Worm (Caenorhabditis elegans) whole organism, L4/young adult: ENCODE data around the gene C01G6.2.

ENCODE experiments used
- W03F9.2 ChIP-seq: fragments of 150-350 bp; optimal IDR thresholded peaks from 2 replicates; lab custom pipeline; 2014; ENCODE audit warnings: missing biosample characterization, missing genetic modification characterization
- dao-5 ChIP-seq: sonication (generic microtip); optimal IDR thresholded peaks from 2 replicates; lab custom pipeline; 2016; ENCODE audit warnings: missing genotype, missing genetic modification characterization, moderate library complexity, missing compliant biosample characterization
- him-1 ChIP-seq: sonication (generic microtip); optimal IDR thresholded peaks from 2 replicates; lab custom pipeline; 2016; ENCODE audit warnings: missing genotype, missing genetic modification reagents, missing genetic modification characterization, missing compliant biosample characterization

The C01G6.2 gene

DNA sequence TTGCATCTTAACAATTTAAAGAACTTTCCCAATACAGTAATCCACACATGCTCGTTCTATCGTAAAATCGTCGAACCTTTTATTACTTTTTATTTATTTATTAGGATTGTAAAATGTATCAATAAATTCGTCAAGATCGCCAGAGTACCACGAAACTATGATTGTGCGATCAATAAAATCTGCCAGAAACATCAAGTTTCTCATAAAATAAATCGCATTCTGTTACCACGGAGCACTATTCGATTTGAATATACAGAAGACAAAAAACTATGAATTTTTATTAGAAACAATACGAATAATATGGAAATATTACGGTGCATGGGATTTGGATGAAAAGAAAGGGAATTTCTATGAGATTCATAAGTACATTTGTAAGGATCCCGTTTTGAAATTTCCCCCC lies at the start of gene C01G6.2:
Gene C01G6.2, plus strand, starts transcription at position 301 of the 400 bp plus-strand sequence.
- TF ChIP-seq him-1 (no peak), W03F9.2 (tag; lab: Kevin White, UChicago) (no peak), dao-5 (tag; lab: Kevin White, UChicago) (no peak)

DNA sequence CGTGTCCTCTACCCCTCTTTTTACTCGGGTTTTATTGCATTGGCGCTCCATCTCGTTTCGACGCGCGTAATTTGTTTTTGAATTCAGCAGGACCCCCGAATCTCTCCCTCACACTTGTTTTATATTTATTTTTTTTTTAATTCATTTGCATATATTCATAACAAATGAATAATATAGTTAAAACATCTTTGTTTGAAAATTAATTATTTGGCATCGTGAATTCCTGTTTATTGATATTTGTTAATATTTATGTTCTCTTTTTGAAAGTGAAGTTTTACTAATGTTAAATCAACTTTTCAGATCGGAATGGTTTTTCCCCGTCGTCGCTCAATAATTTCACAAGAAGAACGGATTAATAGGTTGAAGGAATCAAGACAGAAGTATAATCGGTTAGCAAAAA lies 43.9 kb upstream of the C01G6.2 start, which contains the start of gene ZK1067.3:
Gene ZK1067.3, plus strand, starts transcription at position 301 of the 400 bp plus-strand sequence.
- no peak for TF ChIP-seq W03F9.2 (tag; lab: Kevin White, UChicago)
- TF ChIP-seq him-1: no peak
- TF ChIP-seq dao-5 (tag; lab: Kevin White, UChicago): no peak

DNA sequence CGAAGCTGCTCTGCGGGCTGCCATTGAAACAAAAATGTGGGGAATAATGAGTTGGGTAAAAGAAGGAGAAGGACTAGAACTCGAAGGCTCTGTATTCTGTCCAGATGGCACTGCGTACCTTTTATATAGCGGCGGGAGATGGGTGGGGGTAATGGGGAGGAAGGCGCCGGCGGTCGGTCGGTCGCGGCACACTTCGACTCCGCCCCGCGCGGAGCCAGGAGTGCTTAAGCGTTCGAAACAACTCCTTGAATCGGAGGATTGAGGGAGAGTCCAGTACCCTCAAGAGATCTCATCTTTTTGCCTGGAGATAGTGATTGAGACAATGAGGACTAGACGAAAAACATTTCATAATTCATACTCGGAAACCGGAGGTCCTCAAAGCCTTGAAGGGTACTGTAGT lies 39.7 kb upstream of the C01G6.2 start, which contains the start of gene abu-14:
Gene abu-14, minus strand, starts transcription at position 81 of the 400 bp plus-strand sequence.
- no peak for TF ChIP-seq him-1
- TF ChIP-seq W03F9.2 (tag; lab: Kevin White, UChicago): no peak
- no peak for TF ChIP-seq dao-5 (tag; lab: Kevin White, UChicago)

DNA sequence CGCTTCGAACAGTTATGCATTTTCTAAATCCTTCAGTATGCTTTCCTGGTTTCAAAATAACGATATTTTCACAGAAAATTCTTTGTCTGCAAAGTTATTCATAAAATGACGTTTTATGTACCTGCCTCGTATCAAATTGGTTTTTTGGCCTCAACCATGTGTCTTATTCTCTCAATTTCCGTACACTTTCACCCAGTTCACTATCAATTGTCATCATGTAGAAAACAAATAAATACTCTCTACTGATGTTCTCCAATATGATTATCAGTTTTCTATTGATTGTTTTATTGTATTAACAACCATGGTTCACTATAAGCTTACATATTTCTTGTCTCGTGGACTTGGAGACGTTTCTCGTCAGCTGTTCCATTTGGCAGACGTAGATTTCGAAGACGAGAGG lies 35.6 kb upstream of the C01G6.2 start, which contains the start of gene gst-13:
Gene gst-13, plus strand, starts transcription at position 218 of the 400 bp plus-strand sequence.
- TF ChIP-seq W03F9.2 (tag; lab: Kevin White, UChicago) (no peak), him-1 (no peak), dao-5 (tag; lab: Kevin White, UChicago) (no peak)

DNA sequence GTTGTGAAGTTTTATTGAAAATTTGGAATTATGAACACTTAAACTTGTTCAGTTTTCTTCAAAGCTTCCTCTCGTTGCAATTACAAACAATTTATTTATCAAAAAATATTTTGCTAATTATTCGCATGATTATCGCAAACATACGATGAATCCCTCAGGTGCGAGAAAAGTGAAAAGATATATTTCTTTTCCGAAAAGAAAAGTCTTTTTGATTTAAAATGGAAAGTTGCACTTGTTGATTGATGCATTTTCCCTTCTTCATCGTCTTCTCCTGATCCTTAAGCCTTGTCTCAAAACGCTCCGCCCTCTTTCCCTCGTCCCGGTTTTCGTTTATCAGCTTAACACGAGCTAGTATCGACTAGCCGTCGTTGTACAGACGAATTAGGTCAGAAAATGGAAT lies 34.4 kb upstream of the C01G6.2 start:
- TF ChIP-seq him-1 (no peak), W03F9.2 (tag; lab: Kevin White, UChicago) (no peak), dao-5 (tag; lab: Kevin White, UChicago) (no peak)

DNA sequence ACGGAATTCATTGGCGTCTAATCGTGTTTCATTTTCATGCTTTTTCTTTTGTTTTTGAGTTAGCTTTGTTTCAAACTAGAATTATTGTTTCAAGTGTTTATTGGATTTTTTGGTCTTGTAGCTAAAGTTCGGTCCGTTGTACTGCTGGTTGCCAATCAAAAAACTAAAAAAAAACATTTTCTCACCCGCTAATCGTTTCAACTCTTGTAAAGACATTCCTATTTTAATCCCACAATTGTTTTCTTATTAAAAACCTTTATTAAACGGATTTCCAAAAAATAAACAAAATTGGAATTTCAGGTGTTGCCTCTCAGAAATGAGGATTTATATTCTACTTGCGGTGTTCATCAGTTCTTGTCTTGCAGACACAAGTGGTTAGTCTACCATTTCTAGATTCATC lies 33.9 kb upstream of the C01G6.2 start, which contains the start of gene T26C5.2:
Gene T26C5.2, plus strand, starts transcription at position 301 of the 400 bp plus-strand sequence.
- no peak for TF ChIP-seq him-1
- no peak for TF ChIP-seq W03F9.2 (tag; lab: Kevin White, UChicago)
- TF ChIP-seq dao-5 (tag; lab: Kevin White, UChicago): no peak

DNA sequence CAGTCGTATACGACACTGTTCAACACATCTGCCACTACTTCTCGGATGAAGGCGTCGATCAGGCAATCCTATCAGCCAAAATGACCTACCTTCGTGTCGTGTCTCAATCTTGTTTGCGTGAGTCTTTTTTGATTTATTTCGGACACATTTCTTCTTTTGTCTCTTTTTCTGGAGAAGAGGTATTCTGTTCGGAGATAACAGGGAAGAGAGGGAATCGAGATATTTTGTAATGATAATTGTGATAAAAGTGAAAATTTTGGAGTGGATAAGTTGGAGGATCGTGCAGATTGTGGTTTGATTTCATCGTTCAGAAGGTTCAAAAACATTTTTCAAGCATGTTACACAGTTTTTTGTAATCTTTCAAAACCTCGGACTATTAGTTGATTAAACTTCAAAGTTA lies 33.0 kb upstream of the C01G6.2 start:
- TF ChIP-seq dao-5 (tag; lab: Kevin White, UChicago): no peak
- TF ChIP-seq W03F9.2 (tag; lab: Kevin White, UChicago): no peak
- no peak for TF ChIP-seq him-1

DNA sequence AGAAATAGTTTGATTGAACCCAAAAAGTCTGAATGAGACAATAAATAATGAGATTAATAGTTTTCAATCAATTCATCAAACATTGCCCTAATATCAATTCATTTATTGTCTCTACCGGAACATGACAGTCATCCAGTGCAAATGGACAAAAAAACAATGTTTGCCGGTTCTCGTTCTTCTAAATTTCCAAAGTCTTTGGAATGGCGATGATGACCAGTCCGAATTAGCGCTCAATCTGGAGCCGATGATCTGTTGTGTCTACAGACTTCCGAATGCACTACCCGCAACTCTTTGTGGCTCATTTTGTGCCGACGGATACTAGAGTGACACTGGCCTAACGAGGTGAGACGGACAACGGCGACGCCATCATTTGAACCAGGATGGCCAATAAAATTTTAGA lies 30.6 kb upstream of the C01G6.2 start, which contains the start of gene T26C5.3:
Gene T26C5.3, plus strand, starts transcription at position 301 of the 400 bp plus-strand sequence.
- TF ChIP-seq dao-5 (tag; lab: Kevin White, UChicago) (no peak), him-1 (no peak), W03F9.2 (tag; lab: Kevin White, UChicago) (no peak)

DNA sequence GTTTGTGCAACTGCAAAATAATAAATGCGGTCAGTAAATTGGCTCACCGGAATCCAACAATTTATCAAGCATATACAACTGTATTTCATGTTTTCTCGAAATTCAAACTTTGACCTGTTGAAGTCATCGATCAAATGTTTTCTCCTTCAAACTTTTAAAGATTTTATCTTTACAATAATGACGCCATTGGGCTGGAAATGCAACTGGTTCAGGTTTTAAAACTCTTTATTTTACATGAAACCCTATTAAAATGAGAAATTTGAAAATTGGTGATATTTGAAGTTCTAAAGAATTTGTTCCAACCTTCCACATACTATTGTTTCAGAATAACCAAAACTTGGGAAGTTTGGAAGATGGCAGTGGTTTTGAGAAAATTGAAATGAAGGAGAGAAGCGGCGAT lies 29.9 kb upstream of the C01G6.2 start:
- TF ChIP-seq him-1 (no peak), dao-5 (tag; lab: Kevin White, UChicago) (no peak), W03F9.2 (tag; lab: Kevin White, UChicago) (no peak)

DNA sequence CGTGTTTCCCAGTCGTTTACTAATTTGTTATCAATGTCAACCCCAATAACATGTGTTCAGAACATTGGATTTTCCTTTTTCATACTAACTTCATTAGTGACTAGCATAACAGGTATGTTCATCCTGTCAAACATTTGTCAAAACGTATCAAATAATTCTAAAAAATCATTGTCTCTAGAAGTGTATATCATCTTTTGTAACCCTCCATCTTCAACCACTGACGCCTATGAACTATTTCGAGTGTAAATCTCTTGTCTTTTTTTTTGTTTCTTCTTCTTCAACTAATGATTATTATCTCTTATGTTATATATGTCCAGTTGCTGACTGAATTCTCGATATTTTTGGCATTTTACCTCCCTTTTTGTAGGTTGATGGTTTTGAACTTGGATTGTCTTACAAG lies 29.1 kb upstream of the C01G6.2 start:
- no peak for TF ChIP-seq him-1
- no peak for TF ChIP-seq W03F9.2 (tag; lab: Kevin White, UChicago)
- TF ChIP-seq dao-5 (tag; lab: Kevin White, UChicago): no peak

DNA sequence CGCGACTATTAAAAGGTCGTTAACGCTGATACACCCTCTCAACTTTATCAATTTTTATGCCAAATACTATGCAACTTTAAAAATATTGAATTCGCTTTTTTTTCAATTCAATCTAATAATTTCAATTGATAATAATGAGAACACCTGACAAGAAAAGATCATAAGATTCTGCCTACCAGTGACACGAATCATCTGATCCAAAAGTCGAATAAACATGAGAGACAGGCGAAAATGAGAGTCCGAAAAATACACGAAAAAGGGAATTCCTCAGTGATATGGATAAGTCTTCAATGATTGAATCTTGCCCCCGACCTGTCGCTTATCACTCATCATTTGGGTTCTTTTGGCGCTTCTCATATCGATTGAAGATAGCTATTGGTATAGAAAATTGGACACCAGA lies 25.2 kb upstream of the C01G6.2 start:
- no peak for TF ChIP-seq W03F9.2 (tag; lab: Kevin White, UChicago)
- no peak for TF ChIP-seq dao-5 (tag; lab: Kevin White, UChicago)
- no peak for TF ChIP-seq him-1

DNA sequence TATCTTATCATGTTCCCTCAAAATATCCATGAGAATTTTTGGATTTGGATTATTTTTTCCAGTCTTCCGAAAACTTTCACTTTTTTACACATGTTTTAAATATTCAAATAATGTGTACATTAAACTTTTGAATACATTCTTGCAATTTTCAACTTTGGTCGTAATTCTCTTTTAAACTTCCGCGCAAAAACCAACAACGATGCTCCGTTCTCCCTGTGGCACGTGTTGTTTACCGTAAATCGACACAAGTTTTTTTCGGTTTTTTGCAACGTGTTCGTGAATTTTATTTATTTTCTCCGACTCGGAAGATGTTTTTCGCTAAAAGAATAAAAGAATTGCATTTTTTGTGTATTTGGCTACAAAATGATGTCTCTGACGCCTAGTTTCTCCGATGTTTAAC lies 24.1 kb upstream of the C01G6.2 start:
- no peak for TF ChIP-seq W03F9.2 (tag; lab: Kevin White, UChicago)
- TF ChIP-seq dao-5 (tag; lab: Kevin White, UChicago): no peak
- TF ChIP-seq him-1: no peak

DNA sequence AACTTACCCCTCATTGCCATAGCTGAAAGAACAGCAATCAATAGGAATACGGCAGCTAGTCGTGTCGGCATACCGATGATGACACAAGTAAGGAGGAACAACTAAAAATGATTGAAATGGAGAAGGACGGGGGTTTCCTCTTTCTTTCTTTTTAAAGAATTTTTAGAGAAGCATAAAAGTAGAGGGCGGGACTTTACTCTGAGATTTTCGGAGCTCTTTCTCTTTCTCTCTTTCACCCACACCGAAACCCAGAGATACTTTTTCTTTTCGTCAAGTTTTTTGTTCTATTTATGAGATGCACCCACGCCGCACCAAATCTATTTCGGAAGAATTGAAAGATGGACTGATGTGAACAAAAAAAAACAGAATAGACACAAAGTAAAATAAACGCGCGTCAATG lies 20.2 kb upstream of the C01G6.2 start, which contains the start of gene T26C5.5:
Gene T26C5.5, minus strand, starts transcription at position 101 of the 400 bp plus-strand sequence.
- TF ChIP-seq W03F9.2 (tag; lab: Kevin White, UChicago) (no peak), dao-5 (tag; lab: Kevin White, UChicago) (no peak), him-1 (no peak)

DNA sequence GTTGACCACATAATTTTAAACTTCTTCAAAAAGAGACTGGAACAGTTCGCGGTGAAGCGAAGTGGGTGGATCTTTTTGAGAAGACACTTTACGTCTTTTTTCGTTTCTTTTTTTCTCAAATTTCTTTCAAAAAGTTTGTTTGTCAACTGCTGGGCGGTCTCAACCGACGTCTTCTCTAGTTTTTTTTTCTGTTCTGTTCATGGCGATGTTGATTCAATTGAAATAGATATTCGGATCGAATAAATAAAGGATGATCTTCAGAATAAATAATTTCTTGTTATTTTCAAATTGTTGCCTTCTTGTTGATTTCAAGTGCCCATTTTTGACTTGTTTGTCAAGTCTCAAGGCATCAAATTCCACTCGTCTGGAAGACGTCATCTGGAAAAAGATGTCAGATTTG lies 16.4 kb upstream of the C01G6.2 start, which contains the start of gene T26C5.4:
Gene T26C5.4, minus strand, starts transcription at position 101 of the 400 bp plus-strand sequence.
- TF ChIP-seq dao-5 (tag; lab: Kevin White, UChicago): no peak
- no peak for TF ChIP-seq him-1
- no peak for TF ChIP-seq W03F9.2 (tag; lab: Kevin White, UChicago)

DNA sequence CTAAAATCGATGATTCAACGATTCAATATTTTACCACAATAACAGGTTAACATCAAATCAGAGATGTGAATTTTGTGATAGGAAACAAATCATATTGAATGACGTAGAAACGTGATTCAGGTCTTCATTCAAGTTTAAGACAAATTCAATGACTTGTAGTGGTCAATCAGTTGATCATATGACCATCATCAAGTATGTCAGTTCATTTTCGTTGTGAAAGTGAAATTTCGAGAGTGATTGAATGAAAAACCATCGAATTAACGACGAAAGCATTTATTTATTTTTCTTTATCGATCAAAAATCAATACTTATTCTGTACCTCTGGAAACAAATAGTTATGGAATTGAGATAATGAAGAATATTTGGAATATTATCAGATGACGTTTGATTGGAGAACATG lies 15.3 kb upstream of the C01G6.2 start:
- TF ChIP-seq W03F9.2 (tag; lab: Kevin White, UChicago) (no peak), dao-5 (tag; lab: Kevin White, UChicago) (no peak), him-1 (no peak)
